Worm (Caenorhabditis elegans): Measurements from ENCODE around the gene Y81G3A.4.

ce11 chrII:13073102-13073501 lies 18.1 kb upstream of the Y81G3A.4 start, which contains the start of gene F42G4.5:
- TF ChIP-seq ztf-23 (GFP tag; IDR thresholded peaks at IDR 0.05) (no peak), ref-1 (GFP tag; conservative IDR thresholded peaks at IDR 0.05) (no peak)
